Fruit fly (Drosophila melanogaster) whole organism, embryonic: ENCODE measurements around the gene Dnai2.

Source experiments
- Blimp-1 ChIP-seq: fragments of 200-800 bp; sonication (Bioruptor generic); optimal IDR thresholded peaks from 3 replicates; lab custom pipeline; 2018; ENCODE audit warnings: missing biosample characterization, missing genetic modification characterization, mild to moderate bottlenecking, moderate library complexity, missing genetic modification reagents
- C15 ChIP-seq: fragments of 200-800 bp; sonication (Bioruptor generic); IDR thresholded peaks from 3 replicates; pipeline ENCODE4 v1.3.6; 2022; ENCODE audit warnings: missing biosample characterization, missing genetic modification characterization
- CG10274 ChIP-seq: fragments of 200-800 bp; sonication (Bioruptor generic); optimal IDR thresholded peaks from 3 replicates; lab custom pipeline; 2017; ENCODE audit warnings: missing biosample characterization, mild to moderate bottlenecking, missing genetic modification characterization
- CG10431 ChIP-seq: fragments of 200-800 bp; sonication (Bioruptor generic); optimal IDR thresholded peaks from 3 replicates; lab custom pipeline; 2018; ENCODE audit warnings: missing biosample characterization, mild to moderate bottlenecking, missing genetic modification characterization
- CG10543 ChIP-seq: fragments of 200-800 bp; sonication (Bioruptor generic); optimal IDR thresholded peaks from 3 replicates; lab custom pipeline; 2017; ENCODE audit warnings: missing biosample characterization, mild to moderate bottlenecking, missing genetic modification characterization, moderate library complexity
- CG11456 ChIP-seq: fragments of 200-800 bp; sonication (Bioruptor generic); IDR thresholded peaks from 3 replicates; pipeline ENCODE4 v1.3.6; 2022; ENCODE audit warnings: missing biosample characterization, missing genetic modification characterization
- CG12155 ChIP-seq: fragments of 200-800 bp; sonication (Bioruptor generic); optimal IDR thresholded peaks from 3 replicates; lab custom pipeline; 2016; ENCODE audit warnings: missing biosample characterization, missing genetic modification characterization
- CG13775 ChIP-seq: fragments of 200-800 bp; sonication (Bioruptor generic); optimal IDR thresholded peaks from 3 replicates; lab custom pipeline; 2017; ENCODE audit warnings: missing biosample characterization, mild to moderate bottlenecking, missing genetic modification characterization
- CG2875 ChIP-seq: fragments of 200-800 bp; sonication (Bioruptor generic); optimal IDR thresholded peaks from 2 replicates; lab custom pipeline; 2017; ENCODE audit warnings: missing biosample characterization, mild to moderate bottlenecking, missing genetic modification characterization, missing genetic modification reagents
- CG31365 ChIP-seq: fragments of 200-800 bp; sonication (Bioruptor generic); optimal IDR thresholded peaks from 2 replicates; lab custom pipeline; 2018; ENCODE audit warnings: missing biosample characterization, mild to moderate bottlenecking, missing genetic modification characterization
- CG31388 ChIP-seq: fragments of 200-800 bp; sonication (Bioruptor generic); optimal IDR thresholded peaks from 2 replicates; lab custom pipeline; 2016; ENCODE audit warnings: missing biosample characterization, missing genetic modification characterization
- CG34224 ChIP-seq: fragments of 200-800 bp; sonication (Bioruptor generic); IDR thresholded peaks from 3 replicates; pipeline ENCODE4 v1.3.6; 2022; ENCODE audit warnings: missing biosample characterization, missing genetic modification characterization; ENCODE audit not compliant: partially characterized antibody
- CG34376 ChIP-seq: fragments of 200-800 bp; sonication (Bioruptor generic); optimal IDR thresholded peaks from 2 replicates; lab custom pipeline; 2018; ENCODE audit warnings: missing biosample characterization, mild to moderate bottlenecking, missing genetic modification characterization
- CG34422 ChIP-seq: fragments of 200-800 bp; sonication (Bioruptor generic); IDR thresholded peaks from 3 replicates; pipeline ENCODE4 v1.3.6; 2022; ENCODE audit warnings: missing biosample characterization, missing genetic modification characterization
- CG3995 ChIP-seq: fragments of 200-800 bp; sonication (Bioruptor generic); optimal IDR thresholded peaks from 3 replicates; lab custom pipeline; 2016; ENCODE audit warnings: missing biosample characterization, missing genetic modification characterization
- CG6689 ChIP-seq: fragments of 200-800 bp; sonication (Bioruptor generic); IDR thresholded peaks from 2 replicates; pipeline ENCODE4 v1.3.6; 2022; ENCODE audit warnings: missing biosample characterization, missing genetic modification characterization
- CG6765 ChIP-seq: fragments of 200-800 bp; sonication (Bioruptor generic); optimal IDR thresholded peaks from 3 replicates; lab custom pipeline; 2017; ENCODE audit warnings: missing biosample characterization, mild to moderate bottlenecking, missing genetic modification characterization
- CG8944 ChIP-seq: fragments of 200-800 bp; sonication (Bioruptor generic); optimal IDR thresholded peaks from 3 replicates; lab custom pipeline; 2016; ENCODE audit warnings: missing biosample characterization, missing genetic modification characterization
- CG9797 ChIP-seq: fragments of 200-800 bp; sonication (Bioruptor generic); optimal IDR thresholded peaks from 3 replicates; lab custom pipeline; 2018; ENCODE audit warnings: missing biosample characterization, mild to moderate bottlenecking, missing genetic modification characterization
- D ChIP-seq, 2 experiments: fragments of 200-800 bp in 1 of 2; fragments of >200 bp in 1 of 2; sonication (Bioruptor generic) in 1 of 2; optimal IDR thresholded peaks; 2 replicates in 1 of 2; 3 replicates in 1 of 2; lab custom pipeline; 2017; ENCODE audit warnings: mild to moderate bottlenecking in 1 of 2, missing biosample characterization in 1 of 2, missing genetic modification characterization in 1 of 2, missing genetic modification reagents in 1 of 2
- E2f1 ChIP-seq: fragments of 200-800 bp; sonication (Bioruptor generic); IDR thresholded peaks from 2 replicates; pipeline ENCODE4 v1.3.6; 2022; ENCODE audit warnings: missing biosample characterization, missing genetic modification characterization
- Ets65A ChIP-seq: fragments of 200-800 bp; sonication (Bioruptor generic); peaks from one replicate; lab custom pipeline; 2016; ENCODE audit warnings: missing biosample characterization, missing genetic modification characterization
- Fer1 ChIP-seq: fragments of 200-800 bp; sonication (Bioruptor generic); optimal IDR thresholded peaks from 2 replicates; lab custom pipeline; 2017; ENCODE audit warnings: missing biosample characterization, mild to moderate bottlenecking, missing genetic modification characterization
- Fer3 ChIP-seq: fragments of 200-800 bp; sonication (Bioruptor generic); optimal IDR thresholded peaks from 2 replicates; lab custom pipeline; 2018; ENCODE audit warnings: missing biosample characterization, mild to moderate bottlenecking, missing genetic modification characterization, moderate library complexity
- Hand ChIP-seq: fragments of 200-800 bp; sonication (Bioruptor generic); optimal IDR thresholded peaks from 2 replicates; lab custom pipeline; 2017; ENCODE audit warnings: mild to moderate bottlenecking, missing biosample characterization, missing genetic modification reagents, missing genetic modification characterization
- Mes4 ChIP-seq: fragments of 200-800 bp; sonication (Bioruptor generic); optimal IDR thresholded peaks from 2 replicates; lab custom pipeline; 2016; ENCODE audit warnings: missing biosample characterization, missing genetic modification characterization
- Poxn ChIP-seq: fragments of 200-800 bp; sonication (Bioruptor generic); IDR thresholded peaks from 2 replicates; pipeline ENCODE4 v1.3.6; 2022; ENCODE audit warnings: missing biosample characterization, missing genetic modification characterization
- Scr ChIP-seq: fragments of 200-800 bp; sonication (Bioruptor generic); IDR thresholded peaks from 2 replicates; pipeline ENCODE4 v1.3.6; 2022; ENCODE audit warnings: missing biosample characterization, missing genetic modification characterization; ENCODE audit not compliant: partially characterized antibody
- Sox102F ChIP-seq: fragments of 200-800 bp; sonication (Bioruptor generic); optimal IDR thresholded peaks from 2 replicates; lab custom pipeline; 2018; ENCODE audit warnings: missing biosample characterization, mild to moderate bottlenecking, missing genetic modification characterization, moderate library complexity
- Sry-δ ChIP-seq: fragments of 200-800 bp; sonication (Bioruptor generic); optimal IDR thresholded peaks from 2 replicates; lab custom pipeline; 2016; ENCODE audit warnings: missing biosample characterization, missing genetic modification characterization
- abd-A ChIP-seq: fragments of 200-800 bp; sonication (Bioruptor generic); optimal IDR thresholded peaks from 3 replicates; lab custom pipeline; 2019; ENCODE audit warnings: missing biosample characterization, mild to moderate bottlenecking, missing genetic modification characterization, moderate library complexity
- amos ChIP-seq: fragments of 200-800 bp; sonication (Bioruptor generic); IDR thresholded peaks from 2 replicates; pipeline ENCODE4 v1.3.6; 2022; ENCODE audit warnings: missing biosample characterization, missing genetic modification characterization; ENCODE audit not compliant: partially characterized antibody
- bigmax ChIP-seq: fragments of 200-800 bp; sonication (Bioruptor generic); optimal IDR thresholded peaks from 2 replicates; lab custom pipeline; 2018; ENCODE audit warnings: missing biosample characterization, mild to moderate bottlenecking, missing genetic modification characterization
- bowl ChIP-seq: fragments of 200-800 bp; sonication (Bioruptor generic); IDR thresholded peaks from 2 replicates; pipeline ENCODE4 v1.3.6; 2022; ENCODE audit warnings: missing biosample characterization, missing genetic modification characterization
- cg ChIP-seq: fragments of 200-800 bp; sonication (Bioruptor generic); optimal IDR thresholded peaks from 3 replicates; lab custom pipeline; 2019; ENCODE audit warnings: missing biosample characterization, mild to moderate bottlenecking, missing genetic modification characterization, moderate library complexity
- croc ChIP-seq: fragments of 200-800 bp; sonication (Bioruptor generic); conservative IDR thresholded peaks from 3 replicates; pipeline ENCODE4 v1.3.6; 2022; ENCODE audit warnings: missing biosample characterization, missing genetic modification characterization
- crp ChIP-seq, 2 experiments: fragments of 200-800 bp; sonication (Bioruptor generic); optimal IDR thresholded peaks; 2 replicates in 1 of 2; 3 replicates in 1 of 2; lab custom pipeline; 2017; ENCODE audit warnings: missing biosample characterization in 2 of 2, missing genetic modification characterization in 2 of 2, mild to moderate bottlenecking in 1 of 2, moderate library complexity in 1 of 2
- dan ChIP-seq: fragments of 200-800 bp; sonication (Bioruptor generic); IDR thresholded peaks from 2 replicates; pipeline ENCODE4 v1.3.6; 2022; ENCODE audit warnings: missing biosample characterization, missing genetic modification characterization
- disco-r ChIP-seq: fragments of 200-800 bp; sonication (Bioruptor generic); optimal IDR thresholded peaks from 2 replicates; lab custom pipeline; 2016; ENCODE audit warnings: missing biosample characterization, missing genetic modification characterization
- fd64A ChIP-seq: fragments of 200-800 bp; sonication (Bioruptor generic); optimal IDR thresholded peaks from 3 replicates; lab custom pipeline; 2018; ENCODE audit warnings: missing biosample characterization, mild to moderate bottlenecking, missing genetic modification characterization
- kah ChIP-seq: fragments of 200-800 bp; sonication (Bioruptor generic); optimal IDR thresholded peaks from 2 replicates; lab custom pipeline; 2018; ENCODE audit warnings: missing biosample characterization, mild to moderate bottlenecking, missing genetic modification characterization
- phol ChIP-seq: fragments of 200-800 bp; sonication (Bioruptor generic); optimal IDR thresholded peaks from 3 replicates; lab custom pipeline; 2018; ENCODE audit warnings: missing biosample characterization, mild to moderate bottlenecking, missing genetic modification characterization, moderate library complexity
- pum ChIP-seq: fragments of 200-800 bp; sonication (Bioruptor generic); optimal IDR thresholded peaks from 2 replicates; lab custom pipeline; 2016; ENCODE audit warnings: missing biosample characterization, missing genetic modification characterization
- scrt ChIP-seq: fragments of 200-800 bp; sonication (Bioruptor generic); optimal IDR thresholded peaks from 2 replicates; lab custom pipeline; 2018; ENCODE audit warnings: missing biosample characterization, mild to moderate bottlenecking, missing genetic modification characterization, moderate library complexity
- shn ChIP-seq: fragments of 200-800 bp; sonication (Bioruptor generic); optimal IDR thresholded peaks from 3 replicates; lab custom pipeline; 2016; ENCODE audit warnings: missing biosample characterization, missing genetic modification characterization
- tgo ChIP-seq: fragments of 200-800 bp; sonication (Bioruptor generic); IDR thresholded peaks from 3 replicates; pipeline ENCODE4 v1.3.6; 2022; ENCODE audit warnings: missing biosample characterization, missing genetic modification characterization
- unc-4 ChIP-seq: fragments of 200-800 bp; sonication (Bioruptor generic); IDR thresholded peaks from 2 replicates; pipeline ENCODE4 v1.3.6; 2022; ENCODE audit warnings: missing biosample characterization, missing genetic modification characterization; ENCODE audit not compliant: partially characterized antibody

The Dnai2 gene

dm6 chr3L:11696294-11697116, 2.6 kb downstream of the Dnai2 start, which contains the start of gene Dph1 (continued):
- TF ChIP-seq bowl (GFP tag; lab: Robert Waterston, UW): peak; percentile 73; the same call in 1 of the 2 replicates
- no peak for TF ChIP-seq D (optimal IDR thresholded peaks at IDR 0.05; lab: Kevin White, UChicago)
- peak; percentile 81 for TF ChIP-seq D (GFP tag; optimal IDR thresholded peaks at IDR 0.05; lab: Kevin White, UChicago)
- peak; percentile 16 for TF ChIP-seq CG6765 (GFP tag; lab: Kevin White, UChicago)
- TF ChIP-seq CG3995 (GFP tag; lab: Kevin White, UChicago): peak; percentile 76
- peak; percentile 65 for TF ChIP-seq pum (GFP tag; lab: Kevin White, UChicago)
- peak; percentile 40 for TF ChIP-seq CG9797 (GFP tag; lab: Kevin White, UChicago)
- no peak for TF ChIP-seq bigmax
- TF ChIP-seq cg (GFP tag; lab: Kevin White, UChicago): no peak
- TF ChIP-seq Ets65A (GFP tag; lab: Kevin White, UChicago): peak; percentile 97
- peak; percentile 42; the same call in 1 of the 2 replicates for TF ChIP-seq Scr (GFP tag; lab: Robert Waterston, UW)
- TF ChIP-seq Poxn (GFP tag; lab: Robert Waterston, UW): 0 out of 2 replicates have a peak, but pooled peaks have one; percentile 19
- peak; percentile 74 for TF ChIP-seq disco-r
- peak; percentile 5 for TF ChIP-seq kah (GFP tag; lab: Kevin White, UChicago)
- TF ChIP-seq CG31388 (GFP tag; lab: Kevin White, UChicago): peak; percentile 12
- peak; percentile 67 for TF ChIP-seq CG10431 (GFP tag; lab: Kevin White, UChicago)
- peak; percentile 77 for TF ChIP-seq Fer3 (tag; lab: Kevin White, UChicago)
- peak; percentile 80 for TF ChIP-seq Mes4 (GFP tag; lab: Kevin White, UChicago)
- TF ChIP-seq crp (GFP tag; optimal IDR thresholded peaks at IDR 0.05; lab: Kevin White, UChicago): peak; percentile 69 to 96
- TF ChIP-seq tgo (GFP tag; lab: Robert Waterston, UW): peak; percentile 87
- TF ChIP-seq CG8944 (GFP tag; lab: Kevin White, UChicago): peak; percentile 76
- peak; percentile 30 for TF ChIP-seq abd-A (tag; lab: Kevin White, UChicago)
- TF ChIP-seq CG13775: peak; percentile 78
- peak; percentile 82; the same call in 1 of the 2 replicates for TF ChIP-seq CG6689 (GFP tag; lab: Robert Waterston, UW)
- peak; percentile 70; the same call in 1 of the 2 replicates for TF ChIP-seq amos
- TF ChIP-seq unc-4 (GFP tag; lab: Robert Waterston, UW): no peak; the same call in 1 of the 2 replicates
- TF ChIP-seq Sox102F (GFP tag; lab: Kevin White, UChicago): peak; percentile 87
- peak; percentile 89 for TF ChIP-seq shn (GFP tag; lab: Kevin White, UChicago)
- peak; percentile 74 for TF ChIP-seq CG31365 (tag; lab: Kevin White, UChicago)
- peak; percentile 88 for TF ChIP-seq scrt (GFP tag; lab: Kevin White, UChicago)
- peak; percentile 84 for TF ChIP-seq fd64A (GFP tag; lab: Kevin White, UChicago)
- peak; percentile 93 for TF ChIP-seq CG34422 (GFP tag; lab: Robert Waterston, UW)
- peak; percentile 81; the same call in 2 of the 3 replicates for TF ChIP-seq C15 (GFP tag; lab: Robert Waterston, UW)
- peak; percentile 77 for TF ChIP-seq CG34376 (GFP tag; lab: Kevin White, UChicago)
- TF ChIP-seq CG2875 (GFP tag; lab: Kevin White, UChicago): peak; percentile 70
- TF ChIP-seq CG11456 (GFP tag; lab: Robert Waterston, UW): no peak; the same call in 1 of the 3 replicates
- peak; percentile 59 for TF ChIP-seq Hand
- TF ChIP-seq phol (tag; lab: Kevin White, UChicago): peak; percentile 90
- TF ChIP-seq Sry-δ: peak; percentile 23
- no peak; the same call in 1 of the 3 replicates for TF ChIP-seq croc (GFP tag; lab: Robert Waterston, UW)
- peak; percentile 54 for TF ChIP-seq CG10543
- TF ChIP-seq Fer1 (GFP tag; lab: Kevin White, UChicago): peak; percentile 84
- peak; percentile 81 for TF ChIP-seq Blimp-1 (GFP tag; lab: Kevin White, UChicago)
- TF ChIP-seq CG12155: peak; percentile 58
- TF ChIP-seq CG10274: peak; percentile 40
- TF ChIP-seq CG34224: peak; percentile 64
- no peak for TF ChIP-seq dan
- TF ChIP-seq E2f1: peak; percentile 85; the same call in 1 of the 2 replicates
